Worm (Caenorhabditis elegans): Measurements from ENCODE around the gene mut-7.

DNA sequence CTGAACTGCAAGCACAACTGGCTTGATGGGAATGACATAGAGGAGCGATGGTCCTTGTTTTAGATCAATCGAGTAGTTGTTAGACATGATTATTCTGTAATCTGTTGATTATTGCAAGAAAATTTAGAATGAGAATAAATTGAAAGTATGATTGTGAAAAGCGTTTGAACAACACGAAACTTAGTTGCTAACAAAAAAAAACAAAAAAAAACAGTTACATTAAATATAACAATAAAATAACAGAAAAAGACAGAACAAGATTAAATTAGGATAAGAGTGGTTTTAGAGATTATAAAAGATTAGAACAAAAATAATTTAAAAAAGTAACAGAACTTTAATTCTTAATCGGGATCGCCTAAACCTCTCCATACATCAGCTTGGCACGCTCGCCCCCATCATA is 21.1 kb upstream of the mut-7 start, which contains the start of gene C48B4.9:
- no peak for TF ChIP-seq dao-5 (tag; optimal IDR thresholded peaks at IDR 0.05)
- TF ChIP-seq him-1 (tag; optimal IDR thresholded peaks at IDR 0.05), result no peak

Measured in whole organism, L4/young adult.